Worm (Caenorhabditis elegans): ENCODE results near the gene C28D4.10.

Gene C28D4.10

ce11 chrIV:9727217-9727616 is 11.1 kb upstream of the C28D4.10 start:
- peak in 1 of 2 experiments; percentile 91 for TF ChIP-seq unc-62 (GFP tag; optimal IDR thresholded peaks at IDR 0.05 in 1 of 2)
- no peak for TF ChIP-seq unc-62 (tag; optimal IDR thresholded peaks at IDR 0.05)
- no peak for TF ChIP-seq rbr-2 (tag; optimal IDR thresholded peaks at IDR 0.05)

ce11 chrIV:9728376-9728775 is 9.9 kb upstream of the C28D4.10 start, which contains the start of gene nhr-100:
nhr-100 (plus strand) TSS chrIV:9728676.
- TF ChIP-seq rbr-2 (tag; optimal IDR thresholded peaks at IDR 0.05) (no peak), aly-2 (tag; optimal IDR thresholded peaks at IDR 0.05) (no peak), ceh-28 (tag; optimal IDR thresholded peaks at IDR 0.05) (no peak)

- TF ChIP-seq T20F7.1 (GFP tag; optimal IDR thresholded peaks at IDR 0.05) = no peak
- TF ChIP-seq daf-16 (GFP tag; optimal IDR thresholded peaks at IDR 0.05) = no peak
- TF ChIP-seq daf-16 (tag; optimal IDR thresholded peaks at IDR 0.05) = no peak
- no peak for TF ChIP-seq arid-1 (GFP tag; conservative IDR thresholded peaks at IDR 0.05)
- TF ChIP-seq lin-38 (GFP tag; IDR thresholded peaks at IDR 0.05) = peak; percentile 59
These were observed 4.4 kb upstream of the C28D4.10 start for ce11 chrIV:9733904-9734303.

ce11 chrIV:9734861-9735260 is 3.4 kb upstream of the C28D4.10 start:
- peak; percentile 1 for TF ChIP-seq hlh-11 (tag; optimal IDR thresholded peaks at IDR 0.05)
- TF ChIP-seq ceh-32 (tag; optimal IDR thresholded peaks at IDR 0.05; ENCODE audit: poor library complexity) = no peak

- peak in 1 of 2 experiments; percentile 72 for TF ChIP-seq lsy-2 (tag; optimal IDR thresholded peaks at IDR 0.05)
- TF ChIP-seq nhr-77 (tag; optimal IDR thresholded peaks at IDR 0.05) = peak; percentile 13
- TF ChIP-seq duxl-1 (tag; optimal IDR thresholded peaks at IDR 0.05; ENCODE audit: poor library complexity) = no peak
- peak; percentile 17 for TF ChIP-seq mep-1 (tag; optimal IDR thresholded peaks at IDR 0.05)
- TF ChIP-seq aha-1 (tag) = peak; percentile 94
- TF ChIP-seq dmd-6 (GFP tag; IDR thresholded peaks at IDR 0.05) = peak; percentile 57; the same call in 1 of the 2 replicates
- TF ChIP-seq nhr-28 (tag; optimal IDR thresholded peaks at IDR 0.05) = peak; percentile 72
- no peak for TF ChIP-seq zfp-2 (tag; optimal IDR thresholded peaks at IDR 0.05)
- peak; percentile 25 for TF ChIP-seq nhr-11 (tag; optimal IDR thresholded peaks at IDR 0.05)
- peak; percentile 64 for TF ChIP-seq hlh-30 (tag; optimal IDR thresholded peaks at IDR 0.05; ENCODE audit: insufficient read depth)
- no peak for TF ChIP-seq ztf-7 (tag; optimal IDR thresholded peaks at IDR 0.05)
- no peak for TF ChIP-seq nhr-111 (GFP tag; optimal IDR thresholded peaks at IDR 0.05)
- TF ChIP-seq pqm-1 (tag; optimal IDR thresholded peaks at IDR 0.05) = peak; percentile 52
- TF ChIP-seq dve-1 (tag; optimal IDR thresholded peaks at IDR 0.05; ENCODE audit: insufficient read depth) = peak; percentile 76
- no peak for TF ChIP-seq nhr-102 (tag; optimal IDR thresholded peaks at IDR 0.05)
- TF ChIP-seq php-3 (GFP tag; IDR thresholded peaks at IDR 0.05) = 0 out of 2 replicates have a peak, but pooled peaks have one; percentile 62
- TF ChIP-seq hlh-11 (tag; optimal IDR thresholded peaks at IDR 0.05) = peak; percentile 69
- TF ChIP-seq daf-16 (GFP tag; optimal IDR thresholded peaks at IDR 0.05) = peak in 1 of 2 experiments; percentile 69
- TF ChIP-seq daf-16 (tag; optimal IDR thresholded peaks at IDR 0.05) = peak; percentile 97
These were observed 2.5 kb upstream of the C28D4.10 start for ce11 chrIV:9735750-9736149.

ce11 chrIV:9737204-9737790 is 997 bp upstream of the C28D4.10 start, which contains the start of gene cka-1:
cka-1 (minus strand) TSS chrIV:9737621.
- TF ChIP-seq arid-1 (GFP tag; conservative IDR thresholded peaks at IDR 0.05) (no peak), mes-2 (tag; optimal IDR thresholded peaks at IDR 0.05; ENCODE audit: poor library complexity, severe bottlenecking) (no peak), hlh-30 (tag; optimal IDR thresholded peaks at IDR 0.05; ENCODE audit: insufficient read depth) (peak; percentile 51), egl-43 (GFP tag; IDR thresholded peaks at IDR 0.05) (no peak), lin-15B (tag; optimal IDR thresholded peaks at IDR 0.05) (no peak), php-3 (GFP tag; IDR thresholded peaks at IDR 0.05) (peak; percentile 77), nhr-48 (tag; optimal IDR thresholded peaks at IDR 0.05) (no peak), hlh-11 (tag; optimal IDR thresholded peaks at IDR 0.05) (peak; percentile 60), sdz-12 (GFP tag; optimal IDR thresholded peaks at IDR 0.05) (no peak), nhr-28 (tag; optimal IDR thresholded peaks at IDR 0.05) (peak; percentile 31), F37D6.2 (tag; optimal IDR thresholded peaks at IDR 0.05) (no peak), tra-1 (GFP tag; IDR thresholded peaks at IDR 0.05) (0 out of 2 replicates have a peak, but pooled peaks have one; percentile 21), egl-27 (tag; optimal IDR thresholded peaks at IDR 0.05) (no peak), snpc-1.2 (GFP tag; IDR thresholded peaks at IDR 0.05) (no peak), mxl-3 (GFP tag; optimal IDR thresholded peaks at IDR 0.05) (no peak), fkh-10 (GFP tag; optimal IDR thresholded peaks at IDR 0.05) (no peak), nhr-102 (tag; optimal IDR thresholded peaks at IDR 0.05) (no peak), nhr-10 (tag; optimal IDR thresholded peaks at IDR 0.05) (no peak), zfp-2 (tag; optimal IDR thresholded peaks at IDR 0.05) (no peak), daf-16 (GFP tag; optimal IDR thresholded peaks at IDR 0.05) (no peak), daf-16 (tag; optimal IDR thresholded peaks at IDR 0.05) (peak; percentile 57)

Measured in whole organism, L4 larva.